Fruit fly (Drosophila melanogaster) whole organism, pupa: ENCODE data around the gene Diedel3.

ENCODE experiments used
- CG10348 ChIP-seq: fragments of 200-800 bp; sonication (Bioruptor generic); IDR thresholded peaks from 2 replicates; pipeline ENCODE4 v1.3.6; 2022; ENCODE audit warnings: missing biosample characterization, missing genetic modification characterization
- CG13204 ChIP-seq: fragments of 200-800 bp; sonication (Bioruptor generic); optimal IDR thresholded peaks from 2 replicates; lab custom pipeline; 2018; ENCODE audit warnings: missing biosample characterization, mild to moderate bottlenecking, missing genetic modification characterization, moderate library complexity
- CG14655 ChIP-seq: fragments of 200-800 bp; sonication (Bioruptor generic); optimal IDR thresholded peaks from 3 replicates; lab custom pipeline; 2017; ENCODE audit warnings: mild to moderate bottlenecking, missing biosample characterization, missing genetic modification reagents, missing genetic modification characterization
- CG15710 ChIP-seq: fragments of 200-800 bp; sonication (Bioruptor generic); optimal IDR thresholded peaks from 2 replicates; lab custom pipeline; 2018; ENCODE audit warnings: missing biosample characterization, mild to moderate bottlenecking, missing genetic modification characterization, moderate library complexity
- CG17806 ChIP-seq: fragments of 200-800 bp; sonication (Bioruptor generic); optimal IDR thresholded peaks from 2 replicates; lab custom pipeline; 2018; ENCODE audit warnings: missing biosample characterization, mild to moderate bottlenecking, missing genetic modification characterization, moderate library complexity
- CG34367 ChIP-seq: fragments of 200-800 bp; sonication (Bioruptor generic); optimal IDR thresholded peaks from 2 replicates; lab custom pipeline; 2018; ENCODE audit warnings: missing biosample characterization, mild to moderate bottlenecking, missing genetic modification characterization
- CG4496 ChIP-seq: fragments of 200-800 bp; sonication (Bioruptor generic); IDR thresholded peaks from 3 replicates; pipeline ENCODE4 v1.3.6; 2022; ENCODE audit warnings: missing biosample characterization, missing genetic modification characterization
- CG8159 ChIP-seq: fragments of 200-800 bp; sonication (Bioruptor generic); optimal IDR thresholded peaks from 3 replicates; lab custom pipeline; 2018; ENCODE audit warnings: missing biosample characterization, mild to moderate bottlenecking, missing genetic modification characterization, moderate library complexity
- EcR ChIP-seq: fragments of 200-800 bp; sonication (Bioruptor generic); optimal IDR thresholded peaks from 3 replicates; lab custom pipeline; 2019; ENCODE audit warnings: missing biosample characterization, missing genetic modification characterization, mild to moderate bottlenecking, moderate library complexity, missing genetic modification reagents
- Pif1B ChIP-seq: fragments of 200-800 bp; sonication (Bioruptor generic); optimal IDR thresholded peaks from 3 replicates; lab custom pipeline; 2016; ENCODE audit warnings: missing biosample characterization, missing genetic modification characterization
- gl ChIP-seq: fragments of 200-800 bp; sonication (Bioruptor generic); optimal IDR thresholded peaks from 2 replicates; lab custom pipeline; 2018; ENCODE audit warnings: missing biosample characterization, mild to moderate bottlenecking, missing genetic modification characterization
- rn ChIP-seq: fragments of 200-800 bp; sonication (Bioruptor generic); IDR thresholded peaks from 2 replicates; pipeline ENCODE4 v1.3.6; 2022; ENCODE audit warnings: missing biosample characterization, missing genetic modification characterization

- TF ChIP-seq CG8159 (tag; lab: Kevin White, UChicago) (no peak), CG15710 (no peak), Pif1B (GFP tag; lab: Kevin White, UChicago) (no peak), EcR (GFP tag; lab: Kevin White, UChicago) (no peak), CG14655 (GFP tag; lab: Kevin White, UChicago) (no peak), rn (GFP tag; lab: Robert Waterston, UW) (no peak), CG4496 (GFP tag; lab: Robert Waterston, UW) (no peak), CG17806 (tag; lab: Kevin White, UChicago) (no peak), CG10348 (GFP tag; lab: Robert Waterston, UW) (no peak), CG34367 (tag; lab: Kevin White, UChicago) (no peak), gl (tag; lab: Kevin White, UChicago) (no peak), CG13204 (no peak)
These were observed 39.9 kb upstream of the Diedel3 start for dm6 chrX:19010169-19010924.
